Fruit fly (Drosophila melanogaster): ENCODE data around the gene CG5662.

CG5662 gene

DNA sequence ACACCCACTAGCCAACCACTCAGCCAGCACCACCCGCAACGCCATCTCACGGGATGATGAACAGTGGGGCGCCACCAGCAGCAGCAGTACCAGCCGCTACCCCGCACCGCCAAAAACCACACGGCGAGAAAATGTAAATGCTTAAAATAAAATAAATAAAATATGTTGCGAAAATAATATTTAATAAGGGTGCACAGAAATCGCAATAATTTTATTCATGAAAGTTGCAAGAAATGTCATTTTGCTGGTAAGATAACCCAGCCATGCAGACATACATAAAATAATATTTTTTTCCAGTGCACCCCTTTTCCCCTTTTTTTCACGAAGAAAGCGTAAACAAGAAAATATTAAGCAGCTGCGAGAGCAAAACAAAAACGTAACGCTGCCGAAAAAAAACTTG is 5.9 kb downstream of the CG5662 start (continued):
- TF ChIP-seq kni (GFP tag; optimal IDR thresholded peaks at IDR 0.05) = no peak
- 0 out of 2 replicates have a peak, but pooled peaks have one; percentile 25 for TF ChIP-seq CG11696 (GFP tag; IDR thresholded peaks at IDR 0.05)
- TF ChIP-seq Sin3A (optimal IDR thresholded peaks at IDR 0.05) = no peak
- TF ChIP-seq sqz (GFP tag; optimal IDR thresholded peaks at IDR 0.05) = peak; percentile 40
- TF ChIP-seq caup (GFP tag; optimal IDR thresholded peaks at IDR 0.05; ENCODE audit: severe bottlenecking) = peak; percentile 76
- peak; percentile 65 for TF ChIP-seq CG14014 (GFP tag; IDR thresholded peaks at IDR 0.05)
- peak; percentile 42; the same call in 1 of the 2 replicates for TF ChIP-seq wor (GFP tag; IDR thresholded peaks at IDR 0.05)
- no peak for TF ChIP-seq Hr78 (GFP tag; optimal IDR thresholded peaks at IDR 0.05)
- no peak for TF ChIP-seq ac (GFP tag; optimal IDR thresholded peaks at IDR 0.05)
- TF ChIP-seq Taf1 (GFP tag; IDR thresholded peaks at IDR 0.05) = no peak
- TF ChIP-seq unpg (GFP tag; optimal IDR thresholded peaks at IDR 0.05) = peak; percentile 71
- no peak for TF ChIP-seq twi (tag; optimal IDR thresholded peaks at IDR 0.05)
- TF ChIP-seq CG42726 (GFP tag; IDR thresholded peaks at IDR 0.05; ENCODE audit: partially characterized antibody) = no peak
- TF ChIP-seq wek (GFP tag; optimal IDR thresholded peaks at IDR 0.05) = no peak
- peak; percentile 74 for TF ChIP-seq dysf (GFP tag; IDR thresholded peaks at IDR 0.05)
- TF ChIP-seq ken (GFP tag; IDR thresholded peaks at IDR 0.05) = peak; percentile 61; the same call in 1 of the 3 replicates
- peak; percentile 26 for TF ChIP-seq CG1529 (GFP tag; optimal IDR thresholded peaks at IDR 0.05)
- no peak for TF ChIP-seq dan (GFP tag; IDR thresholded peaks at IDR 0.05)
- TF ChIP-seq CG6765 (GFP tag; optimal IDR thresholded peaks at IDR 0.05) = peak; percentile 43
- peak; percentile 12 for TF ChIP-seq B-H2 (GFP tag; optimal IDR thresholded peaks at IDR 0.05)
- TF ChIP-seq Fer1 (GFP tag; optimal IDR thresholded peaks at IDR 0.05) = peak; percentile 83
- no peak for TF ChIP-seq gt (GFP tag; IDR thresholded peaks at IDR 0.05)
- no peak for TF ChIP-seq peb (GFP tag; IDR thresholded peaks at IDR 0.05)
- TF ChIP-seq jumu (GFP tag; optimal IDR thresholded peaks at IDR 0.05) = no peak
- TF ChIP-seq nerfin-1 (tag; optimal IDR thresholded peaks at IDR 0.05) = peak; percentile 33
- peak; percentile 42 for TF ChIP-seq chn (GFP tag; optimal IDR thresholded peaks at IDR 0.05)
- TF ChIP-seq CG17385 (GFP tag; optimal IDR thresholded peaks at IDR 0.05) = peak; percentile 61
- TF ChIP-seq esg (GFP tag; conservative IDR thresholded peaks at IDR 0.05) = peak; percentile 46
- TF ChIP-seq CG10147 (GFP tag; optimal IDR thresholded peaks at IDR 0.05) = peak; percentile 64
- TF ChIP-seq tap (tag; optimal IDR thresholded peaks at IDR 0.05) = peak; percentile 57
- peak; percentile 58 for TF ChIP-seq Ada2b (GFP tag; IDR thresholded peaks at IDR 0.05)
- peak; percentile 45 for TF ChIP-seq Asciz (GFP tag; optimal IDR thresholded peaks at IDR 0.05)
- no peak for TF ChIP-seq YL-1 (GFP tag; optimal IDR thresholded peaks at IDR 0.05)
- no peak for TF ChIP-seq CG14965 (GFP tag; optimal IDR thresholded peaks at IDR 0.05; ENCODE audit: borderline replicate concordance)
- TF ChIP-seq CG4820 (GFP tag; optimal IDR thresholded peaks at IDR 0.05) = peak; percentile 38
- TF ChIP-seq ranshi (GFP tag; IDR thresholded peaks at IDR 0.05) = peak; percentile 34; the same call in 1 of the 2 replicates
- TF ChIP-seq jing (GFP tag; optimal IDR thresholded peaks at IDR 0.05) = peak; percentile 11
- TF ChIP-seq so (GFP tag; IDR thresholded peaks at IDR 0.05) = peak; percentile 65; the same call in 2 of the 3 replicates
- peak; percentile 60 for TF ChIP-seq ATbp (GFP tag; optimal IDR thresholded peaks at IDR 0.05)
- no peak for TF ChIP-seq Doc3 (GFP tag; IDR thresholded peaks at IDR 0.05; ENCODE audit: partially characterized antibody)
- no peak for TF ChIP-seq zen (tag; optimal IDR thresholded peaks at IDR 0.05)
- TF ChIP-seq CG11456 (GFP tag; IDR thresholded peaks at IDR 0.05) = peak; percentile 65; the same call in 1 of the 3 replicates
- TF ChIP-seq slou (GFP tag; optimal IDR thresholded peaks at IDR 0.05) = peak; percentile 60
- TF ChIP-seq Mrtf (GFP tag; IDR thresholded peaks at IDR 0.05) = peak; percentile 66; the same call in 2 of the 3 replicates
- no peak for TF ChIP-seq Bdp1 (GFP tag; optimal IDR thresholded peaks at IDR 0.05)
- peak; percentile 70 for TF ChIP-seq HLH3B (GFP tag; IDR thresholded peaks at IDR 0.05)
- TF ChIP-seq CG12104 (GFP tag; optimal IDR thresholded peaks at IDR 0.05) = no peak
- TF ChIP-seq CG10366 (GFP tag; IDR thresholded peaks at IDR 0.05) = no peak; the same call in 1 of the 2 replicates
- no peak for TF ChIP-seq CG8944 (GFP tag; optimal IDR thresholded peaks at IDR 0.05)
- TF ChIP-seq Bteb2 (GFP tag; optimal IDR thresholded peaks at IDR 0.05) = no peak
- TF ChIP-seq Lpt (GFP tag; optimal IDR thresholded peaks at IDR 0.05) = no peak
